Worm (Caenorhabditis elegans): Measurements from ENCODE around the gene fbxb-18.

- TF ChIP-seq hmbx-1 (tag; optimal IDR thresholded peaks at IDR 0.05) (no peak), tbx-11 (GFP tag; IDR thresholded peaks at IDR 0.05) (no peak), hnd-1 (tag; optimal IDR thresholded peaks at IDR 0.05) (no peak), ets-7 (tag; optimal IDR thresholded peaks at IDR 0.05) (no peak), hmg-4 (GFP tag; optimal IDR thresholded peaks at IDR 0.05) (no peak), tra-4 (tag; optimal IDR thresholded peaks at IDR 0.05) (no peak), tbx-37 (GFP tag; conservative IDR thresholded peaks at IDR 0.05) (no peak), ama-1 (optimal IDR thresholded peaks at IDR 0.05) (no peak)
These were observed 14.7 kb upstream of the fbxb-18 start, which contains the start of gene fbxb-47 for ce11 chrII:1703363-1703762.

Data from whole organism, early embryonic.